Worm (Caenorhabditis elegans) whole organism, L1 larva: ENCODE data around the gene K02E11.6.
A peak's percentile ranks its signal among the peaks of the same experiment; 100 is the strongest.

Source experiments
- C04F5.9 ChIP-seq: sonication (generic microtip); optimal IDR thresholded peaks from 2 replicates; lab custom pipeline; 2016; ENCODE audit warnings: missing genetic modification characterization, missing compliant biosample characterization
- C34B4.2 ChIP-seq: sonication (generic microtip); optimal IDR thresholded peaks from 2 replicates; lab custom pipeline; 2017; ENCODE audit warnings: mild to moderate bottlenecking, missing genetic modification characterization, missing compliant biosample characterization
- Y116A8C.19 ChIP-seq: sonication (generic microtip); optimal IDR thresholded peaks from 2 replicates; lab custom pipeline; 2016; ENCODE audit warnings: missing compliant biosample characterization, missing genetic modification characterization, borderline replicate concordance
- alr-1 ChIP-seq: fragments of 200-800 bp; sonication (Bioruptor generic); optimal IDR thresholded peaks from 2 replicates; lab custom pipeline; 2018; ENCODE audit warnings: borderline replicate concordance, mild to moderate bottlenecking, missing genetic modification characterization, missing compliant biosample characterization
- ceh-63 ChIP-seq: fragments of 200-800 bp; sonication (Bioruptor generic); optimal IDR thresholded peaks from 2 replicates; lab custom pipeline; 2018; ENCODE audit warnings: mild to moderate bottlenecking, missing genetic modification characterization, missing compliant biosample characterization
- ceh-8 ChIP-seq: fragments of 200-800 bp; sonication (Bioruptor generic); optimal IDR thresholded peaks from 2 replicates; lab custom pipeline; 2018; ENCODE audit warnings: mild to moderate bottlenecking, missing genetic modification characterization, moderate library complexity, missing compliant biosample characterization
- ceh-88 ChIP-seq: fragments of 200-800 bp; sonication (Bioruptor generic); IDR thresholded peaks from 2 replicates; pipeline ENCODE4 v1.3.6; 2022; ENCODE audit warnings: missing genetic modification characterization, missing compliant biosample characterization
- ceh-90 ChIP-seq: sonication (generic microtip); optimal IDR thresholded peaks from 2 replicates; lab custom pipeline; 2016; ENCODE audit warnings: missing genetic modification characterization, missing compliant biosample characterization
- efl-1 ChIP-seq, 4 experiments: fragments of 150-350 bp; optimal IDR thresholded peaks in 3 of 4; peaks in 1 of 4; 1 replicate in 1 of 4; 2 replicates in 3 of 4; lab custom pipeline; 2014; ENCODE audit warnings: missing biosample characterization in 2 of 4, missing genetic modification characterization in 2 of 4, missing genetic modification reagents in 2 of 4
- efl-3 ChIP-seq: fragments of 200-800 bp; sonication (Bioruptor generic); optimal IDR thresholded peaks from 2 replicates; lab custom pipeline; 2018; ENCODE audit warnings: mild to moderate bottlenecking, missing genetic modification characterization, missing compliant biosample characterization
- egl-13 ChIP-seq: sonication (generic microtip); optimal IDR thresholded peaks from 2 replicates; lab custom pipeline; 2016; ENCODE audit warnings: missing genotype, missing genetic modification reagents, missing genetic modification characterization, missing compliant biosample characterization
- fkh-10 ChIP-seq: sonication (generic microtip); optimal IDR thresholded peaks from 2 replicates; lab custom pipeline; 2017; ENCODE audit warnings: missing biosample characterization, missing genetic modification reagents, missing genetic modification characterization
- fkh-4 ChIP-seq: sonication (generic microtip); optimal IDR thresholded peaks from 2 replicates; lab custom pipeline; 2016; ENCODE audit warnings: missing compliant biosample characterization, missing genetic modification characterization, borderline replicate concordance
- fkh-8 ChIP-seq: sonication (generic microtip); optimal IDR thresholded peaks from 2 replicates; lab custom pipeline; 2016; ENCODE audit warnings: mild to moderate bottlenecking, missing genetic modification characterization, missing compliant biosample characterization
- fos-1 ChIP-seq: fragments of 150-350 bp; optimal IDR thresholded peaks from 2 replicates; lab custom pipeline; 2014; ENCODE audit warnings: missing biosample characterization, missing genetic modification characterization
- grh-1 ChIP-seq: fragments of 200-800 bp; sonication (Bioruptor generic); IDR thresholded peaks from 2 replicates; pipeline ENCODE4 v1.3.6; 2022; ENCODE audit warnings: missing genetic modification reagents, missing genetic modification characterization, missing compliant biosample characterization
- hlh-17 ChIP-seq: fragments of 200-800 bp; sonication (Bioruptor generic); optimal IDR thresholded peaks from 2 replicates; lab custom pipeline; 2018; ENCODE audit warnings: missing genetic modification characterization, mild to moderate bottlenecking, missing compliant biosample characterization, moderate library complexity, borderline replicate concordance
- isw-1 ChIP-seq: fragments of 200-800 bp; sonication (Bioruptor generic); IDR thresholded peaks from 2 replicates; pipeline ENCODE4 v1.3.6; 2022; ENCODE audit warnings: missing genetic modification characterization, missing compliant biosample characterization
- lin-15B ChIP-seq: fragments of 150-350 bp; sonication (generic microtip); optimal IDR thresholded peaks from 3 replicates; lab custom pipeline; 2014; ENCODE audit warnings: missing biosample characterization, missing genetic modification characterization
- lin-35 ChIP-seq, 2 experiments: fragments of 150-350 bp; optimal IDR thresholded peaks; 2 replicates each; lab custom pipeline; 2014; ENCODE audit warnings: missing biosample characterization in 2 of 2, missing genetic modification characterization in 2 of 2, missing genetic modification reagents in 2 of 2
- lin-39 ChIP-seq: fragments of 150-350 bp; optimal IDR thresholded peaks from 2 replicates; lab custom pipeline; 2014; ENCODE audit warnings: missing biosample characterization, missing genetic modification reagents, missing genetic modification characterization
- lir-3 ChIP-seq: sonication (generic microtip); optimal IDR thresholded peaks from 2 replicates; lab custom pipeline; 2016; ENCODE audit warnings: mild to moderate bottlenecking, missing genetic modification characterization, moderate library complexity, missing compliant biosample characterization; ENCODE audit not compliant: poor library complexity
- mdl-1 ChIP-seq, 2 experiments: fragments of 150-350 bp; optimal IDR thresholded peaks; 2 replicates each; lab custom pipeline; 2014 to 2017; ENCODE audit warnings: missing biosample characterization in 2 of 2, missing genetic modification characterization in 2 of 2, inconsistent platforms in 1 of 2
- nhr-12 ChIP-seq: sonication (generic microtip); optimal IDR thresholded peaks from 2 replicates; lab custom pipeline; 2017; ENCODE audit warnings: missing biosample characterization, missing genetic modification characterization
- nhr-19 ChIP-seq: fragments of 200-800 bp; sonication (Bioruptor generic); conservative IDR thresholded peaks from 2 replicates; pipeline ENCODE4 v1.3.6; 2022; ENCODE audit warnings: missing genetic modification characterization, missing compliant biosample characterization
- nhr-20 ChIP-seq: sonication (generic microtip); optimal IDR thresholded peaks from 2 replicates; lab custom pipeline; 2016; ENCODE audit warnings: mild to moderate bottlenecking, missing genetic modification characterization, missing compliant biosample characterization
- nhr-237 ChIP-seq: fragments of 150-350 bp; optimal IDR thresholded peaks from 2 replicates; lab custom pipeline; 2014; ENCODE audit warnings: missing biosample characterization, missing genetic modification characterization
- nhr-28 ChIP-seq: fragments of 150-350 bp; optimal IDR thresholded peaks from 2 replicates; lab custom pipeline; 2014; ENCODE audit warnings: missing biosample characterization, missing genetic modification characterization
- nhr-76 ChIP-seq: sonication (generic microtip); optimal IDR thresholded peaks from 2 replicates; lab custom pipeline; 2017; ENCODE audit warnings: missing biosample characterization, missing genetic modification characterization
- nhr-77 ChIP-seq: fragments of 150-350 bp; optimal IDR thresholded peaks from 2 replicates; lab custom pipeline; 2014; ENCODE audit warnings: missing biosample characterization, missing genetic modification characterization
- nhr-85 ChIP-seq: sonication (generic microtip); peaks from one replicate; lab custom pipeline; 2016; ENCODE audit warnings: missing genetic modification characterization, inconsistent platforms, missing compliant biosample characterization
- nhr-90 ChIP-seq: sonication (generic microtip); optimal IDR thresholded peaks from 2 replicates; lab custom pipeline; 2016; ENCODE audit warnings: mild to moderate bottlenecking, missing genetic modification characterization, missing compliant biosample characterization; ENCODE audit not compliant: poor library complexity
- pax-3 ChIP-seq: fragments of 200-800 bp; sonication (Bioruptor generic); optimal IDR thresholded peaks from 2 replicates; lab custom pipeline; 2018; ENCODE audit warnings: mild to moderate bottlenecking, missing genetic modification characterization, moderate library complexity, missing compliant biosample characterization
- pqm-1 ChIP-seq: sonication (generic microtip); optimal IDR thresholded peaks from 3 replicates; lab custom pipeline; 2017; ENCODE audit warnings: missing biosample characterization, missing genetic modification characterization
- skn-1 ChIP-seq: fragments of 150-350 bp; optimal IDR thresholded peaks from 2 replicates; lab custom pipeline; 2014; ENCODE audit warnings: missing biosample characterization, missing genetic modification characterization
- snu-23 ChIP-seq: sonication (generic microtip); optimal IDR thresholded peaks from 2 replicates; lab custom pipeline; 2016; ENCODE audit warnings: missing genetic modification characterization, missing compliant biosample characterization
- sox-4 ChIP-seq: sonication (generic microtip); optimal IDR thresholded peaks from 2 replicates; lab custom pipeline; 2016; ENCODE audit warnings: missing genetic modification characterization, missing compliant biosample characterization
- sptf-1 ChIP-seq: fragments of 150-350 bp; optimal IDR thresholded peaks from 2 replicates; lab custom pipeline; 2014; ENCODE audit warnings: missing biosample characterization, missing genetic modification characterization
- tbx-2 ChIP-seq: sonication (generic microtip); optimal IDR thresholded peaks from 2 replicates; lab custom pipeline; 2016; ENCODE audit warnings: missing genetic modification characterization, missing compliant biosample characterization
- unc-130 ChIP-seq: fragments of 150-350 bp; optimal IDR thresholded peaks from 2 replicates; lab custom pipeline; 2017; ENCODE audit warnings: missing biosample characterization, missing genetic modification characterization, inconsistent platforms
- unc-30 ChIP-seq: sonication (generic microtip); optimal IDR thresholded peaks from 2 replicates; lab custom pipeline; 2017; ENCODE audit warnings: missing biosample characterization, missing genetic modification characterization
- unc-62 ChIP-seq: fragments of 150-350 bp; optimal IDR thresholded peaks from 2 replicates; lab custom pipeline; 2014; ENCODE audit warnings: missing biosample characterization, missing genetic modification reagents, missing genetic modification characterization
- unc-86 ChIP-seq: sonication (generic microtip); optimal IDR thresholded peaks from 2 replicates; lab custom pipeline; 2016; ENCODE audit warnings: missing genetic modification characterization, missing compliant biosample characterization
- unc-98 ChIP-seq: fragments of 200-800 bp; sonication (Bioruptor generic); IDR thresholded peaks from 2 replicates; pipeline ENCODE4 v1.3.6; 2022; ENCODE audit warnings: missing genetic modification characterization, missing compliant biosample characterization
- vab-15 ChIP-seq: sonication (generic microtip); optimal IDR thresholded peaks from 2 replicates; lab custom pipeline; 2017; ENCODE audit warnings: missing genotype, mild to moderate bottlenecking, missing genetic modification characterization, missing compliant biosample characterization
- xbp-1 ChIP-seq: sonication (generic microtip); optimal IDR thresholded peaks from 2 replicates; lab custom pipeline; 2016; ENCODE audit warnings: missing genetic modification characterization, missing compliant biosample characterization
- zag-1 ChIP-seq: fragments of 150-350 bp; optimal IDR thresholded peaks from 2 replicates; lab custom pipeline; 2014; ENCODE audit warnings: missing biosample characterization, missing genetic modification characterization
- zip-4 ChIP-seq: fragments of 200-800 bp; sonication (Bioruptor generic); optimal IDR thresholded peaks from 2 replicates; lab custom pipeline; 2018; ENCODE audit warnings: mild to moderate bottlenecking, missing genetic modification characterization, moderate library complexity, missing compliant biosample characterization
- ztf-11 ChIP-seq, 2 experiments: sonication (generic microtip); optimal IDR thresholded peaks; 2 replicates each; lab custom pipeline; 2016 to 2017; ENCODE audit warnings: missing genetic modification characterization in 2 of 2, missing biosample characterization in 1 of 2, missing compliant biosample characterization in 1 of 2

K02E11.6 gene

ce11 chrV:14248654-14249053, at the start of gene K02E11.6:
Gene K02E11.6 (plus strand): TSS chrV:14248802.
- TF ChIP-seq lin-35 (GFP tag; optimal IDR thresholded peaks at IDR 0.05; lab: Kevin White, UChicago) = no peak
- TF ChIP-seq nhr-76 (tag; lab: Kevin White, UChicago) = no peak
- TF ChIP-seq nhr-90 (tag; lab: Kevin White, UChicago) = no peak
- TF ChIP-seq hlh-17 (GFP tag; lab: Kevin White, UChicago) = no peak
- no peak for TF ChIP-seq sptf-1 (tag; lab: Kevin White, UChicago)
- TF ChIP-seq snu-23 (GFP tag; lab: Kevin White, UChicago) = no peak
- TF ChIP-seq, all 84 proteins: peak for 0

- TF ChIP-seq pqm-1 (tag; lab: Kevin White, UChicago) (no peak), C04F5.9 (tag; lab: Kevin White, UChicago) (peak; percentile 31), fkh-10 (peak; percentile 0), ceh-90 (tag; lab: Kevin White, UChicago) (no peak), ceh-88 (peak; percentile 51; the same call in 1 of the 2 replicates), zag-1 (tag; lab: Kevin White, UChicago) (no peak), unc-86 (tag; lab: Kevin White, UChicago) (peak; percentile 57), lin-35 (GFP tag; optimal IDR thresholded peaks at IDR 0.05; lab: Kevin White, UChicago) (peak; percentile 74 to 87), sox-4 (tag; lab: Kevin White, UChicago) (no peak), fkh-8 (tag; lab: Kevin White, UChicago) (peak; percentile 86), isw-1 (GFP tag; lab: Robert Waterston, UW) (peak; percentile 84), alr-1 (tag; lab: Kevin White, UChicago) (no peak), lin-39 (peak; percentile 57), hlh-17 (GFP tag; lab: Kevin White, UChicago) (no peak), nhr-20 (tag; lab: Kevin White, UChicago) (peak; percentile 97), ceh-63 (GFP tag; lab: Kevin White, UChicago) (no peak), xbp-1 (tag; lab: Kevin White, UChicago) (peak; percentile 87), fkh-4 (tag; lab: Kevin White, UChicago) (peak; percentile 57), vab-15 (tag; lab: Kevin White, UChicago) (no peak), nhr-237 (tag; lab: Kevin White, UChicago) (peak; percentile 93), lin-15B (tag; lab: Kevin White, UChicago) (peak; percentile 65), mdl-1 (tag; optimal IDR thresholded peaks at IDR 0.05; lab: Kevin White, UChicago) (peak in 1 of 2 experiments; percentile 96), efl-3 (GFP tag; lab: Kevin White, UChicago) (no peak), zip-4 (GFP tag; lab: Kevin White, UChicago) (peak; percentile 100), tbx-2 (tag; lab: Kevin White, UChicago) (peak; percentile 92), nhr-28 (tag; lab: Kevin White, UChicago) (peak; percentile 64), egl-13 (tag; lab: Kevin White, UChicago) (peak; percentile 68), skn-1 (tag; lab: Kevin White, UChicago) (peak; percentile 98), unc-30 (no peak), unc-130 (peak; percentile 50), nhr-12 (no peak), ztf-11 (tag; optimal IDR thresholded peaks at IDR 0.05; lab: Kevin White, UChicago) (peak in 1 of 2 experiments; percentile 58), pax-3 (tag; lab: Kevin White, UChicago) (peak; percentile 92), nhr-85 (tag; lab: Kevin White, UChicago) (peak; percentile 91), C34B4.2 (tag; lab: Kevin White, UChicago) (no peak), nhr-77 (tag; lab: Kevin White, UChicago) (peak; percentile 93), ceh-8 (GFP tag; lab: Kevin White, UChicago) (peak; percentile 34), nhr-76 (tag; lab: Kevin White, UChicago) (no peak), unc-98 (peak; percentile 74), unc-62 (GFP tag; lab: Kevin White, UChicago) (no peak), lir-3 (tag; lab: Kevin White, UChicago) (peak; percentile 79), fos-1 (tag; lab: Kevin White, UChicago) (peak; percentile 64), Y116A8C.19 (tag; lab: Kevin White, UChicago) (no peak), efl-1 (optimal IDR thresholded peaks at IDR 0.05; lab: Kevin White, UChicago) (peak; percentile 78 to 86), efl-1 (GFP tag; optimal IDR thresholded peaks at IDR 0.05 in 1 of 2; lab: Kevin White, UChicago) (peak; percentile 59 to 95), grh-1 (GFP tag; lab: Robert Waterston, UW) (peak; percentile 30; the same call in 1 of the 2 replicates), nhr-19 (GFP tag; lab: Robert Waterston, UW) (peak; percentile 90)
Measured at ce11 chrV:14200086-14200485, 48.5 kb upstream of the K02E11.6 start.
